Worm (Caenorhabditis elegans) whole organism, midembryonic: ENCODE data around the gene ZC15.10.

Experiments
- T22C8.4 ChIP-seq: fragments of 200-800 bp; sonication (Bioruptor generic); IDR thresholded peaks from 2 replicates; pipeline ENCODE4 v1.3.6; 2022; ENCODE audit warnings: missing genetic modification characterization, missing compliant biosample characterization
- cog-1 ChIP-seq: sonication (generic microtip); optimal IDR thresholded peaks from 2 replicates; lab custom pipeline; 2016; ENCODE audit warnings: missing genetic modification characterization, missing compliant biosample characterization
- flt-1 ChIP-seq: fragments of 200-800 bp; sonication (Bioruptor generic); IDR thresholded peaks from 2 replicates; pipeline ENCODE4 v1.3.6; 2022; ENCODE audit warnings: missing genetic modification characterization, missing compliant biosample characterization
- klf-2 ChIP-seq: fragments of 200-800 bp; sonication (Bioruptor generic); conservative IDR thresholded peaks from 2 replicates; pipeline ENCODE4 v1.3.6; 2022; ENCODE audit warnings: missing genetic modification reagents, missing genetic modification characterization, missing compliant biosample characterization
- med-1 ChIP-seq: sonication (generic microtip); optimal IDR thresholded peaks from 2 replicates; lab custom pipeline; 2017; ENCODE audit warnings: missing genetic modification characterization, mild to moderate bottlenecking, missing compliant biosample characterization, antibody characterized with exemption, missing genetic modification reagents; ENCODE audit not compliant: insufficient read depth
- ref-1 ChIP-seq: fragments of 200-800 bp; sonication (Bioruptor generic); conservative IDR thresholded peaks from 2 replicates; pipeline ENCODE4 v1.3.6; 2022; ENCODE audit warnings: missing genetic modification reagents, missing genetic modification characterization, missing compliant biosample characterization
- tab-1 ChIP-seq: fragments of 200-800 bp; sonication (Bioruptor generic); IDR thresholded peaks from 2 replicates; pipeline ENCODE4 v1.3.6; 2022; ENCODE audit warnings: missing genetic modification characterization, missing compliant biosample characterization
- ztf-23 ChIP-seq: fragments of 200-800 bp; sonication (Bioruptor generic); IDR thresholded peaks from 2 replicates; pipeline ENCODE4 v1.3.6; 2022; ENCODE audit warnings: missing genetic modification reagents, missing genetic modification characterization, missing compliant biosample characterization
- ztf-29 ChIP-seq: fragments of 200-800 bp; sonication (Bioruptor generic); IDR thresholded peaks from 2 replicates; pipeline ENCODE4 v1.3.6; 2022; ENCODE audit warnings: missing genetic modification reagents, missing genetic modification characterization, missing compliant biosample characterization

ZC15.10 gene

ce11 chrV:20347625-20348024 is 37.1 kb downstream of the ZC15.10 start:
- TF ChIP-seq klf-2 (GFP tag; lab: Robert Waterston, UW) (no peak), med-1 (GFP tag; lab: Kevin White, UChicago) (no peak), ztf-23 (GFP tag; lab: Robert Waterston, UW) (no peak), T22C8.4 (GFP tag; lab: Robert Waterston, UW) (no peak), tab-1 (GFP tag; lab: Robert Waterston, UW) (no peak), ztf-29 (no peak), cog-1 (tag; lab: Kevin White, UChicago) (no peak), flt-1 (GFP tag; lab: Robert Waterston, UW) (no peak), ref-1 (GFP tag; lab: Robert Waterston, UW) (no peak)

DNA sequence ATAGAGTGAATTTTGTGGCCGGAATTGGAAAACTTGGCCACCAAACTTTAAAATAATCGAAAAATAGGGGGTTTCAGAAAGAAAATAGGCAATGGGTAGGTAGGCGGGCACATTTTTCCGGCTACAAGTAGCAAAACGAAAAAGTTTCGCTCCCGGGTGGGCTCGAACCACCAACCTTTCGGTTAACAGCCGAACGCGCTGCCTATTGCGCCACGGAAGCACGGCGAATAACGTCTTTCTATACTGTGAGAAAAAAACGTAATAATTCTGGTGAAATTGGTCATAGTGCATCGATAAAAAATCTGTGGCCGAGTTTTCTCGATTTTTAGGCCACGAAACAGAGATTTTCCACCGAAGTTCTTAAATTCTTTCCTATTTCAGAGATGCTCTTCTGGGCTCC is 39.8 kb downstream of the ZC15.10 start:
- TF ChIP-seq T22C8.4 (GFP tag; lab: Robert Waterston, UW): no peak
- TF ChIP-seq tab-1 (GFP tag; lab: Robert Waterston, UW): no peak

DNA sequence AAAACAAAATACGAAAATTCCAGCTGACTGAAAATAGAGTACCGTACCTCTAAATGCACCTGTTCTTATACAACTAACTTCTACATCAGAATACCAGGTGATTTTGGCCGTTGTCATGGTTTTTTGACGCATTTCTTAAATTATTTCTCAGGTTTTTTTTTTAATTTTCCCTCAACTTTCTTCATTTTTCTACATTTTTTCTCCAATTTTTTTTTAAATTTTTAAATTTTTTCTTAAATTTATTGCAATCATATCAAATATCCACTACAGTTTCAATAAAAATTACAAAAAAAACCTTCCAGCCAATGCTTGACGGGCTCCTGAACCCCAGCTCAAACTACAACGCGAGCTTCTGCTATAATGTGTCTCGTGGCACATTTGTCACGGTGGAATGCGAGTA is 40.7 kb downstream of the ZC15.10 start, which contains the start of gene K02E2.1:
Gene K02E2.1, plus strand, starts transcription at position 301 of the 400 bp plus-strand sequence.
- TF ChIP-seq flt-1 (GFP tag; lab: Robert Waterston, UW) (no peak), tab-1 (GFP tag; lab: Robert Waterston, UW) (no peak), ref-1 (GFP tag; lab: Robert Waterston, UW) (no peak), ztf-29 (no peak), T22C8.4 (GFP tag; lab: Robert Waterston, UW) (no peak), klf-2 (GFP tag; lab: Robert Waterston, UW) (no peak)

ce11 chrV:20356472-20356871 is 45.9 kb downstream of the ZC15.10 start, which contains the start of gene grd-11:
TSS of gene grd-11 (plus strand) at chrV:20356772.
- TF ChIP-seq med-1 (GFP tag; lab: Kevin White, UChicago): no peak
- no peak for TF ChIP-seq ztf-23 (GFP tag; lab: Robert Waterston, UW)
- no peak for TF ChIP-seq cog-1 (tag; lab: Kevin White, UChicago)
- no peak for TF ChIP-seq klf-2 (GFP tag; lab: Robert Waterston, UW)
- no peak for TF ChIP-seq ztf-29
